Worm (Caenorhabditis elegans) whole organism, L2 larva: Measurements from ENCODE around the gene C50A2.7.

Experiments used
- mdl-1 ChIP-seq, 2 experiments: fragments of 150-350 bp in 1 of 2; sonication (generic microtip) in 1 of 2; optimal IDR thresholded peaks; 2 replicates each; lab custom pipeline; 2017; ENCODE audit warnings: missing biosample characterization in 2 of 2, missing genetic modification characterization in 2 of 2
- nhr-11 ChIP-seq: fragments of 150-350 bp; optimal IDR thresholded peaks from 2 replicates; lab custom pipeline; 2014; ENCODE audit warnings: missing biosample characterization, missing genetic modification characterization

DNA sequence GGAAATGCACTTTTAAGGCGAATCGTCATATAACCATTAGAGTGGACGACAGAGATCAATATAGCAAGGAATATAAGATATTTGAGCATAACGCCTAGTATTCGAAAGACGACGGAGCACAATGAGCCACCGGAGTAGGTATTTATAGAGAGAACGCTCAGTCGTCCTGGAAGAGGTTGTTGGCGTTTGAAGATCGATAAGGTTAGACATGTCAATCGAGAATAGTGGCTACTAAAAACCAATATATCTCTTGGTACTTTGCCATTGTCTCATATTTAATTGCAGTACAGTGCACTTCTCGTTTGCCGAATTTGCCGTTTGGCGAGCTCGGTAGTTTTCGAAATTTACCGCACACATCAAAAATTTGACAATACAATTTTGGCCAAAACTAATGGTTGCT, 44.8 kb downstream of the C50A2.7 start, which contains the start of gene dsl-1:
- TF ChIP-seq nhr-11 (tag; lab: Kevin White, UChicago) (no peak), mdl-1 (tag; optimal IDR thresholded peaks at IDR 0.05; lab: Kevin White, UChicago) (no peak)
